Fruit fly (Drosophila melanogaster) whole organism, wandering third instar larva: ENCODE measurements around the gene Cyp311a1.

Experiments used
- CG9705 ChIP-seq: fragments of 200-800 bp; sonication (Bioruptor generic); optimal IDR thresholded peaks from 2 replicates; lab custom pipeline; 2018; ENCODE audit warnings: missing biosample characterization, mild to moderate bottlenecking, missing genetic modification characterization
- HLH106 ChIP-seq: fragments of 200-800 bp; optimal IDR thresholded peaks from 3 replicates; lab custom pipeline; 2019; ENCODE audit warnings: missing biosample characterization, mild to moderate bottlenecking, missing genetic modification characterization, moderate library complexity
- Hr78 ChIP-seq: fragments of >200 bp; optimal IDR thresholded peaks from 2 replicates; lab custom pipeline; 2017; ENCODE audit warnings: missing biosample characterization, missing genetic modification characterization
- N ChIP-seq: fragments of >200 bp; optimal IDR thresholded peaks from 2 replicates; lab custom pipeline; 2018; ENCODE audit warnings: missing biosample characterization, missing external identifiers, missing genetic modification characterization
- br ChIP-seq: fragments of 200-800 bp; sonication (Bioruptor generic); optimal IDR thresholded peaks from 2 replicates; lab custom pipeline; 2016; ENCODE audit warnings: missing biosample characterization, missing genetic modification characterization
- dmrt93B ChIP-seq: fragments of 200-800 bp; sonication (Bioruptor generic); optimal IDR thresholded peaks from 2 replicates; lab custom pipeline; 2018; ENCODE audit warnings: missing biosample characterization, mild to moderate bottlenecking, missing genetic modification characterization
- dsf ChIP-seq: sonication (Bioruptor generic); optimal IDR thresholded peaks from 2 replicates; lab custom pipeline; 2016; ENCODE audit warnings: missing biosample characterization, missing genetic modification characterization, borderline replicate concordance
- foxo ChIP-seq, 2 experiments: fragments of 200-800 bp; sonication (Bioruptor generic); optimal IDR thresholded peaks; 2 replicates in 1 of 2; 3 replicates in 1 of 2; lab custom pipeline; 2016 to 2017; ENCODE audit warnings: missing biosample characterization in 2 of 2, missing genetic modification characterization in 2 of 2
- fru ChIP-seq: fragments of 200-800 bp; sonication (Bioruptor generic); optimal IDR thresholded peaks from 3 replicates; lab custom pipeline; 2016; ENCODE audit warnings: missing biosample characterization, mild to moderate bottlenecking, missing genetic modification characterization
- h ChIP-seq: fragments of 200-800 bp; sonication (Bioruptor generic); optimal IDR thresholded peaks from 3 replicates; lab custom pipeline; 2016; ENCODE audit warnings: missing biosample characterization, mild to moderate bottlenecking, missing genetic modification characterization
- lola ChIP-seq: fragments of >200 bp; optimal IDR thresholded peaks from 2 replicates; lab custom pipeline; 2017; ENCODE audit warnings: missing biosample characterization, missing genetic modification characterization
- pan ChIP-seq: fragments of >200 bp; optimal IDR thresholded peaks from 2 replicates; lab custom pipeline; 2017
- psq ChIP-seq: fragments of 200-800 bp; sonication (Bioruptor generic); optimal IDR thresholded peaks from 3 replicates; lab custom pipeline; 2017; ENCODE audit warnings: missing biosample characterization, mild to moderate bottlenecking, missing genetic modification characterization, moderate library complexity
- usp ChIP-seq: fragments of >200 bp; optimal IDR thresholded peaks from 2 replicates; lab custom pipeline; 2017; ENCODE audit warnings: missing biosample characterization, missing genetic modification characterization

DNA sequence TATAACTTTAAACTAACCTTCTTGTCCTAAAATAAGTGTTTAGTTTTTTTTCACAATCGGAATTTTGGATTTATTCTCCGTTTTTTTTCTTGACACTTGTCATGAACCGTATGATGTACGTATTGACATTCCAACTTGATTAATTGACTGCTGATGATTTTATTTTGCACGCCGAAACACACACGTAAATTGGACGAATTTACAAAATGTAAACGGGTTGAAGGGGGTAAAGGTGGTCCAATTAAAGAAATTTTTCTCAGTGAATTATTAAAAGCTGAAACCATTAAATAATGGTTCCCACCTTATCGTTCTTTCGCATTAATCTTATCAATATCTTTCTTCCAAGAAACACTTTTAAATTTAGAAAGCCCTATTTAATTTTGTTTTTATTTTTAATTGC, 25.3 kb upstream of the Cyp311a1 start, which contains the start of gene Uch-L5R:
- TF ChIP-seq fru (GFP tag; lab: Kevin White, UChicago) (no peak), usp (GFP tag; lab: Kevin White, UChicago) (no peak), CG9705 (GFP tag; lab: Kevin White, UChicago) (no peak), h (GFP tag; lab: Kevin White, UChicago) (no peak), N (GFP tag; lab: Kevin White, UChicago) (no peak), lola (GFP tag; lab: Kevin White, UChicago) (no peak), br (GFP tag; lab: Kevin White, UChicago) (no peak), Hr78 (no peak), foxo (GFP tag; optimal IDR thresholded peaks at IDR 0.05; lab: Kevin White, UChicago) (no peak), psq (no peak), pan (lab: Kevin White, UChicago) (no peak), HLH106 (tag; lab: Kevin White, UChicago) (no peak), dmrt93B (GFP tag; lab: Kevin White, UChicago) (no peak), dsf (no peak)
